Worm (Caenorhabditis elegans): ENCODE results near the gene pssy-2.
A peak's percentile ranks its signal among the peaks of the same experiment; 100 is the strongest.

The pssy-2 gene

DNA sequence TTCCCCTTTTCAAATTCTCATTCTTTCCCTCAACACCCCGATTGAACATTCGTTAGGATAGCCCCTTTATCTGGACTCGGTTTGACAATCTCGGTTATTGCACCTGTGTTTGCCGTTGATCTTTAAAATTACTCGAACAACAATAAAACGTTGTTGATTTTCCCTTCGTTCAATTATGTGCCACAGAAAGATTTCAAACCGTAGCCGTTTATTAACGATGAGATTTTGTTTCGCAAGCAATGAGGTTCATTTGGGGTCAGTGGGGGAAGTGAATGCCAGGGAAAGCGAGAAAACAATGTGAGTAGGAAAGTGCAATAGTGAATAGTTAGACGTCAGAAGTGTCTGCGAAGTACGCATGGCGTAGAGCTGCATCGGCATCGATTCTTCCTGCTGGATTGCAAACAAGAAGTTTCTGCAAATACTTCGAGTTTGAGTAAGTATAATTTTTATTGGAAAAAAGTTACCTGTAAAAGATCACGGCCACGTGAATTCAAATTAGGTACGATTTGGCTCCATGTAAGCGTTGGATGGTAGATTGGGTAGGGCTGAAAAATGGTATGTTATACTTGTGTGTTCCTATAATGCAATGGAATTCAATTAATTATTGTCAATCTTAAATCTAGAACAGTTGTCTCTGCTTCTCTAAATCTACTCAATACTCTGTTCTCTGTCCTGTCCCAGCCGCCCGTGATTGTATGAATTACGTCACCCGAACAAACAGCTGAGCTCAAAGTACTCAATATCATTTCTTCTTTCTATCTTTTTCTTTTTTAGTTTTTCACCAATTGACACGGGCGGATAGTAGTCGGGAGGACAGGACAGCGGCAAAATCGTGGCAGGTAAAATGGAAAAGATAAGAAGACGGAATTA, 6.9 kb upstream of the pssy-2 start, which contains the start of gene kel-3 (continued):
- TF ChIP-seq mef-2 (tag; optimal IDR thresholded peaks at IDR 0.05) (no peak), efl-1 (optimal IDR thresholded peaks at IDR 0.05) (peak; percentile 33 to 47), efl-1 (GFP tag; optimal IDR thresholded peaks at IDR 0.05 in 1 of 2) (peak; percentile 31 to 95), fkh-4 (tag; optimal IDR thresholded peaks at IDR 0.05; ENCODE audit: borderline replicate concordance) (peak; percentile 14), ztf-4 (tag; optimal IDR thresholded peaks at IDR 0.05) (peak; percentile 72), unc-30 (tag; optimal IDR thresholded peaks at IDR 0.05) (no peak), mdl-1 (tag; optimal IDR thresholded peaks at IDR 0.05) (peak in 1 of 2 experiments; percentile 68), fkh-10 (GFP tag; optimal IDR thresholded peaks at IDR 0.05) (no peak), ceh-90 (tag; optimal IDR thresholded peaks at IDR 0.05) (no peak), snu-23 (GFP tag; optimal IDR thresholded peaks at IDR 0.05) (peak; percentile 75), lin-39 (tag; optimal IDR thresholded peaks at IDR 0.05) (peak; percentile 67), nhr-12 (tag; optimal IDR thresholded peaks at IDR 0.05) (no peak), lsy-2 (tag; optimal IDR thresholded peaks at IDR 0.05) (peak; percentile 78 to 89), nhr-20 (tag; optimal IDR thresholded peaks at IDR 0.05) (peak; percentile 75), xbp-1 (tag; optimal IDR thresholded peaks at IDR 0.05) (peak; percentile 31), rnt-1 (tag; optimal IDR thresholded peaks at IDR 0.05) (peak; percentile 83), ceh-82 (tag; optimal IDR thresholded peaks at IDR 0.05) (peak in 1 of 3 experiments; percentile 39), hlh-17 (GFP tag; optimal IDR thresholded peaks at IDR 0.05; ENCODE audit: borderline replicate concordance) (peak; percentile 4), ets-5 (GFP tag; IDR thresholded peaks at IDR 0.05) (no peak), unc-86 (tag; optimal IDR thresholded peaks at IDR 0.05) (peak; percentile 16), dpl-1 (GFP tag; optimal IDR thresholded peaks at IDR 0.05) (peak; percentile 36 to 68 (median 42)), mab-9 (GFP tag; IDR thresholded peaks at IDR 0.05) (0 out of 2 replicates have a peak, but pooled peaks have one; percentile 23), nhr-71 (tag; optimal IDR thresholded peaks at IDR 0.05) (peak; percentile 91), unc-130 (tag; optimal IDR thresholded peaks at IDR 0.05) (peak; percentile 86), C16A3.4 (tag; optimal IDR thresholded peaks at IDR 0.05) (peak; percentile 26), nhr-47 (tag; optimal IDR thresholded peaks at IDR 0.05) (peak; percentile 60), grh-1 (GFP tag; IDR thresholded peaks at IDR 0.05) (peak; percentile 20; the same call in 1 of the 2 replicates), jun-1 (tag; optimal IDR thresholded peaks at IDR 0.05) (peak; percentile 68), sup-37 (GFP tag; optimal IDR thresholded peaks at IDR 0.05) (peak; percentile 36), sox-4 (tag; optimal IDR thresholded peaks at IDR 0.05) (no peak), vab-15 (tag; optimal IDR thresholded peaks at IDR 0.05) (no peak), ces-1 (GFP tag; optimal IDR thresholded peaks at IDR 0.05) (no peak), zag-1 (tag; optimal IDR thresholded peaks at IDR 0.05) (no peak), nhr-11 (tag; optimal IDR thresholded peaks at IDR 0.05) (peak; percentile 49), aha-1 (tag; optimal IDR thresholded peaks at IDR 0.05) (no peak), zip-4 (GFP tag; optimal IDR thresholded peaks at IDR 0.05) (peak; percentile 25), skn-1 (tag; optimal IDR thresholded peaks at IDR 0.05) (peak; percentile 26), pax-3 (tag; optimal IDR thresholded peaks at IDR 0.05) (peak; percentile 76), ama-1 (optimal IDR thresholded peaks at IDR 0.05) (peak; percentile 98), nhr-19 (GFP tag; conservative IDR thresholded peaks at IDR 0.05) (peak; percentile 85), aly-2 (tag; optimal IDR thresholded peaks at IDR 0.05) (peak; percentile 97)

ce11 chrIII:13465918-13466592, 5.5 kb upstream of the pssy-2 start, which contains the start of gene cdk-5:
Gene cdk-5 (minus strand): TSS chrIII:13466342.
- peak; percentile 70 for TF ChIP-seq fkh-4 (tag; optimal IDR thresholded peaks at IDR 0.05; ENCODE audit: borderline replicate concordance)
- TF ChIP-seq skn-1 (tag; optimal IDR thresholded peaks at IDR 0.05): peak; percentile 91
- TF ChIP-seq sptf-1 (tag; optimal IDR thresholded peaks at IDR 0.05): no peak
- TF ChIP-seq blmp-1 (tag; optimal IDR thresholded peaks at IDR 0.05): peak; percentile 91
- peak; percentile 95 for TF ChIP-seq unc-86 (tag; optimal IDR thresholded peaks at IDR 0.05)
- TF ChIP-seq hlh-17 (GFP tag; optimal IDR thresholded peaks at IDR 0.05; ENCODE audit: borderline replicate concordance): no peak
- TF ChIP-seq pax-3 (tag; optimal IDR thresholded peaks at IDR 0.05): peak; percentile 83
- peak in 1 of 2 experiments; percentile 78 for TF ChIP-seq ztf-11 (tag; optimal IDR thresholded peaks at IDR 0.05)
- peak; percentile 90 for TF ChIP-seq lin-13 (GFP tag; optimal IDR thresholded peaks at IDR 0.05)
- TF ChIP-seq ets-5 (GFP tag; IDR thresholded peaks at IDR 0.05): no peak
- TF ChIP-seq nhr-237 (tag; optimal IDR thresholded peaks at IDR 0.05): peak; percentile 55
- TF ChIP-seq Y116A8C.19 (tag; optimal IDR thresholded peaks at IDR 0.05; ENCODE audit: borderline replicate concordance): no peak
- peak; percentile 84 for TF ChIP-seq ztf-4 (tag; optimal IDR thresholded peaks at IDR 0.05)
- TF ChIP-seq ceh-8 (GFP tag; optimal IDR thresholded peaks at IDR 0.05): peak; percentile 92
- TF ChIP-seq mab-9 (GFP tag; IDR thresholded peaks at IDR 0.05): peak; percentile 81
- TF ChIP-seq fkh-8 (tag; optimal IDR thresholded peaks at IDR 0.05): peak; percentile 83
- peak; percentile 87 for TF ChIP-seq egl-13 (tag; optimal IDR thresholded peaks at IDR 0.05)
- peak; percentile 50 for TF ChIP-seq sup-37 (GFP tag; optimal IDR thresholded peaks at IDR 0.05)

Data from whole organism, L1 larva.